Fruit fly (Drosophila melanogaster) whole organism, embryonic: Measurements from ENCODE around the gene SerRS.

Experiments used
- ATbp ChIP-seq: fragments of 200-800 bp; sonication (Bioruptor generic); optimal IDR thresholded peaks from 2 replicates; lab custom pipeline; 2017; ENCODE audit warnings: missing biosample characterization, mild to moderate bottlenecking, missing genetic modification characterization, missing genetic modification reagents
- Blimp-1 ChIP-seq: fragments of 200-800 bp; sonication (Bioruptor generic); optimal IDR thresholded peaks from 3 replicates; lab custom pipeline; 2018; ENCODE audit warnings: missing biosample characterization, missing genetic modification characterization, mild to moderate bottlenecking, moderate library complexity, missing genetic modification reagents
- CG10209 ChIP-seq: fragments of 200-800 bp; sonication (Bioruptor generic); optimal IDR thresholded peaks from 3 replicates; lab custom pipeline; 2017; ENCODE audit warnings: missing biosample characterization, mild to moderate bottlenecking, missing genetic modification characterization, missing genetic modification reagents
- CG13123 ChIP-seq: fragments of 200-800 bp; sonication (Bioruptor generic); optimal IDR thresholded peaks from 2 replicates; lab custom pipeline; 2016; ENCODE audit warnings: missing biosample characterization, missing genetic modification characterization
- CG14014 ChIP-seq: fragments of 200-800 bp; sonication (Bioruptor generic); IDR thresholded peaks from 2 replicates; pipeline ENCODE4 v1.3.6; 2022; ENCODE audit warnings: missing biosample characterization, missing genetic modification characterization
- CG14441 ChIP-seq: fragments of 200-800 bp; sonication (Bioruptor generic); IDR thresholded peaks from 2 replicates; pipeline ENCODE4 v1.3.6; 2022; ENCODE audit warnings: missing biosample characterization, missing genetic modification characterization
- CG14710 ChIP-seq: fragments of 200-800 bp; sonication (Bioruptor generic); optimal IDR thresholded peaks from 3 replicates; lab custom pipeline; 2019; ENCODE audit warnings: missing biosample characterization, mild to moderate bottlenecking, missing genetic modification characterization, moderate library complexity
- CG17328 ChIP-seq: fragments of 200-800 bp; sonication (Bioruptor generic); IDR thresholded peaks from 2 replicates; pipeline ENCODE4 v1.3.6; 2022; ENCODE audit warnings: missing biosample characterization, missing genetic modification characterization
- CG17568 ChIP-seq: fragments of 200-800 bp; sonication (Bioruptor generic); optimal IDR thresholded peaks from 2 replicates; lab custom pipeline; 2018; ENCODE audit warnings: missing biosample characterization, mild to moderate bottlenecking, missing genetic modification characterization, moderate library complexity
- CG17612 ChIP-seq: fragments of 200-800 bp; sonication (Bioruptor generic); IDR thresholded peaks from 2 replicates; pipeline ENCODE4 v1.3.6; 2022; ENCODE audit warnings: missing biosample characterization, missing genetic modification characterization
- CG31224 ChIP-seq: fragments of 200-800 bp; sonication (Bioruptor generic); IDR thresholded peaks from 2 replicates; pipeline ENCODE4 v1.3.6; 2022; ENCODE audit warnings: missing biosample characterization, missing genetic modification characterization
- CG31365 ChIP-seq: fragments of 200-800 bp; sonication (Bioruptor generic); optimal IDR thresholded peaks from 2 replicates; lab custom pipeline; 2018; ENCODE audit warnings: missing biosample characterization, mild to moderate bottlenecking, missing genetic modification characterization
- CG3281 ChIP-seq: fragments of 200-800 bp; sonication (Bioruptor generic); optimal IDR thresholded peaks from 3 replicates; lab custom pipeline; 2017; ENCODE audit warnings: missing biosample characterization, mild to moderate bottlenecking, missing genetic modification characterization
- CG34224 ChIP-seq: fragments of 200-800 bp; sonication (Bioruptor generic); IDR thresholded peaks from 3 replicates; pipeline ENCODE4 v1.3.6; 2022; ENCODE audit warnings: missing biosample characterization, missing genetic modification characterization; ENCODE audit not compliant: partially characterized antibody
- CG4730 ChIP-seq: fragments of 200-800 bp; sonication (Bioruptor generic); IDR thresholded peaks from 2 replicates; pipeline ENCODE4 v1.3.6; 2022; ENCODE audit warnings: missing biosample characterization, missing genetic modification characterization
- CG4854 ChIP-seq: fragments of 200-800 bp; sonication (Bioruptor generic); optimal IDR thresholded peaks from 2 replicates; lab custom pipeline; 2016; ENCODE audit warnings: missing biosample characterization, missing genetic modification characterization, inconsistent platforms
- CG6254 ChIP-seq: fragments of 200-800 bp; sonication (Bioruptor generic); optimal IDR thresholded peaks from 3 replicates; lab custom pipeline; 2017; ENCODE audit warnings: mild to moderate bottlenecking, missing biosample characterization, missing genetic modification reagents, missing genetic modification characterization
- CG8089 ChIP-seq: fragments of 200-800 bp; sonication (Bioruptor generic); optimal IDR thresholded peaks from 3 replicates; lab custom pipeline; 2016; ENCODE audit warnings: missing biosample characterization, missing genetic modification characterization
- CG9932 ChIP-seq: fragments of 200-800 bp; sonication (Bioruptor generic); IDR thresholded peaks from 2 replicates; pipeline ENCODE4 v1.3.6; 2022; ENCODE audit warnings: missing biosample characterization, missing genetic modification characterization
- CrebB ChIP-seq: fragments of 200-800 bp; sonication (Bioruptor generic); optimal IDR thresholded peaks from 3 replicates; lab custom pipeline; 2018; ENCODE audit warnings: missing biosample characterization, mild to moderate bottlenecking, missing genetic modification characterization
- Dll ChIP-seq: fragments of 200-800 bp; sonication (Bioruptor generic); IDR thresholded peaks from 4 replicates; pipeline ENCODE4 v1.3.6; 2022; ENCODE audit warnings: missing biosample characterization, missing genetic modification characterization; ENCODE audit not compliant: partially characterized antibody
- ERR ChIP-seq: fragments of 200-800 bp; sonication (Bioruptor generic); optimal IDR thresholded peaks from 2 replicates; lab custom pipeline; 2016; ENCODE audit warnings: missing biosample characterization, missing genetic modification characterization
- Eip74EF ChIP-seq, 2 experiments: fragments of 200-800 bp in 1 of 2; fragments of >200 bp in 1 of 2; sonication (Bioruptor generic) in 1 of 2; optimal IDR thresholded peaks; 2 replicates each; lab custom pipeline; 2017 to 2019; ENCODE audit warnings: missing biosample characterization in 2 of 2, missing genetic modification characterization in 2 of 2, mild to moderate bottlenecking in 1 of 2, moderate library complexity in 1 of 2
- Hmx ChIP-seq: fragments of 200-800 bp; sonication (Bioruptor generic); optimal IDR thresholded peaks from 2 replicates; lab custom pipeline; 2016; ENCODE audit warnings: missing biosample characterization, missing genetic modification characterization
- Jarid2 ChIP-seq: fragments of 200-800 bp; sonication (Bioruptor generic); optimal IDR thresholded peaks from 3 replicates; lab custom pipeline; 2017; ENCODE audit warnings: mild to moderate bottlenecking, missing biosample characterization, missing genetic modification reagents, missing genetic modification characterization
- Lhr ChIP-seq: fragments of 200-800 bp; sonication (Bioruptor generic); optimal IDR thresholded peaks from 3 replicates; lab custom pipeline; 2017; ENCODE audit warnings: mild to moderate bottlenecking, missing biosample characterization, missing genetic modification reagents, missing genetic modification characterization
- NfI ChIP-seq: fragments of 200-800 bp; sonication (Bioruptor generic); optimal IDR thresholded peaks from 3 replicates; lab custom pipeline; 2018; ENCODE audit warnings: missing biosample characterization, mild to moderate bottlenecking, missing genetic modification characterization, moderate library complexity
- Poxn ChIP-seq: fragments of 200-800 bp; sonication (Bioruptor generic); IDR thresholded peaks from 2 replicates; pipeline ENCODE4 v1.3.6; 2022; ENCODE audit warnings: missing biosample characterization, missing genetic modification characterization
- Scr ChIP-seq: fragments of 200-800 bp; sonication (Bioruptor generic); IDR thresholded peaks from 2 replicates; pipeline ENCODE4 v1.3.6; 2022; ENCODE audit warnings: missing biosample characterization, missing genetic modification characterization; ENCODE audit not compliant: partially characterized antibody
- Six4 ChIP-seq: fragments of 200-800 bp; sonication (Bioruptor generic); optimal IDR thresholded peaks from 2 replicates; lab custom pipeline; 2016; ENCODE audit warnings: missing biosample characterization, missing genetic modification characterization
- Spps ChIP-seq: fragments of 200-800 bp; sonication (Bioruptor generic); optimal IDR thresholded peaks from 2 replicates; lab custom pipeline; 2018; ENCODE audit warnings: missing biosample characterization, mild to moderate bottlenecking, missing genetic modification characterization
- aop ChIP-seq: fragments of 200-800 bp; sonication (Bioruptor generic); IDR thresholded peaks from 2 replicates; pipeline ENCODE4 v1.3.6; 2022; ENCODE audit warnings: missing biosample characterization, missing genetic modification characterization
- bab2 ChIP-seq: fragments of 200-800 bp; sonication (Bioruptor generic); optimal IDR thresholded peaks from 2 replicates; lab custom pipeline; 2016; ENCODE audit warnings: missing biosample characterization, missing genetic modification characterization
- crp ChIP-seq, 2 experiments: fragments of 200-800 bp; sonication (Bioruptor generic); optimal IDR thresholded peaks; 2 replicates in 1 of 2; 3 replicates in 1 of 2; lab custom pipeline; 2017; ENCODE audit warnings: missing biosample characterization in 2 of 2, missing genetic modification characterization in 2 of 2, mild to moderate bottlenecking in 1 of 2, moderate library complexity in 1 of 2
- dm ChIP-seq: fragments of 200-800 bp; sonication (Bioruptor generic); optimal IDR thresholded peaks from 3 replicates; lab custom pipeline; 2016; ENCODE audit warnings: missing biosample characterization, missing genetic modification characterization
- emc ChIP-seq: fragments of 200-800 bp; sonication (Bioruptor generic); optimal IDR thresholded peaks from 2 replicates; lab custom pipeline; 2016; ENCODE audit warnings: missing biosample characterization, missing genetic modification characterization
- fu2 ChIP-seq: fragments of 200-800 bp; sonication (Bioruptor generic); optimal IDR thresholded peaks from 2 replicates; lab custom pipeline; 2016; ENCODE audit warnings: missing biosample characterization, missing genetic modification characterization
- gcm ChIP-seq: fragments of 200-800 bp; sonication (Bioruptor generic); optimal IDR thresholded peaks from 2 replicates; lab custom pipeline; 2019; ENCODE audit warnings: missing biosample characterization, mild to moderate bottlenecking, missing genetic modification characterization, moderate library complexity
- gem ChIP-seq: fragments of 200-800 bp; sonication (Bioruptor generic); optimal IDR thresholded peaks from 2 replicates; lab custom pipeline; 2019; ENCODE audit warnings: missing biosample characterization, mild to moderate bottlenecking, missing genetic modification characterization, moderate library complexity
- gsb-n ChIP-seq: fragments of 200-800 bp; sonication (Bioruptor generic); optimal IDR thresholded peaks from 3 replicates; lab custom pipeline; 2018; ENCODE audit warnings: missing biosample characterization, mild to moderate bottlenecking, missing genetic modification characterization
- jing ChIP-seq: fragments of 200-800 bp; sonication (Bioruptor generic); optimal IDR thresholded peaks from 2 replicates; lab custom pipeline; 2018; ENCODE audit warnings: missing biosample characterization, mild to moderate bottlenecking, missing genetic modification characterization
- lbe ChIP-seq: fragments of 200-800 bp; sonication (Bioruptor generic); optimal IDR thresholded peaks from 2 replicates; lab custom pipeline; 2016; ENCODE audit warnings: missing biosample characterization, mild to moderate bottlenecking, missing genetic modification characterization
- lmd ChIP-seq: fragments of 200-800 bp; sonication (Bioruptor generic); IDR thresholded peaks from 2 replicates; pipeline ENCODE4 v1.3.6; 2022; ENCODE audit warnings: missing biosample characterization, missing genetic modification characterization
- nerfin-2 ChIP-seq: fragments of 200-800 bp; sonication (Bioruptor generic); IDR thresholded peaks from 2 replicates; pipeline ENCODE4 v1.3.6; 2022; ENCODE audit warnings: missing biosample characterization, missing genetic modification characterization; ENCODE audit not compliant: partially characterized antibody
- org-1 ChIP-seq: fragments of 200-800 bp; sonication (Bioruptor generic); optimal IDR thresholded peaks from 2 replicates; lab custom pipeline; 2017; ENCODE audit warnings: missing biosample characterization, missing genetic modification characterization
- tio ChIP-seq: fragments of 200-800 bp; sonication (Bioruptor generic); optimal IDR thresholded peaks from 2 replicates; lab custom pipeline; 2017; ENCODE audit warnings: missing biosample characterization, missing genetic modification characterization, inconsistent platforms
- unc-4 ChIP-seq: fragments of 200-800 bp; sonication (Bioruptor generic); IDR thresholded peaks from 2 replicates; pipeline ENCODE4 v1.3.6; 2022; ENCODE audit warnings: missing biosample characterization, missing genetic modification characterization; ENCODE audit not compliant: partially characterized antibody
- wdn ChIP-seq: fragments of 200-800 bp; sonication (Bioruptor generic); IDR thresholded peaks from 2 replicates; pipeline ENCODE4 v1.3.6; 2022; ENCODE audit warnings: missing biosample characterization, missing genetic modification characterization

The SerRS gene

DNA sequence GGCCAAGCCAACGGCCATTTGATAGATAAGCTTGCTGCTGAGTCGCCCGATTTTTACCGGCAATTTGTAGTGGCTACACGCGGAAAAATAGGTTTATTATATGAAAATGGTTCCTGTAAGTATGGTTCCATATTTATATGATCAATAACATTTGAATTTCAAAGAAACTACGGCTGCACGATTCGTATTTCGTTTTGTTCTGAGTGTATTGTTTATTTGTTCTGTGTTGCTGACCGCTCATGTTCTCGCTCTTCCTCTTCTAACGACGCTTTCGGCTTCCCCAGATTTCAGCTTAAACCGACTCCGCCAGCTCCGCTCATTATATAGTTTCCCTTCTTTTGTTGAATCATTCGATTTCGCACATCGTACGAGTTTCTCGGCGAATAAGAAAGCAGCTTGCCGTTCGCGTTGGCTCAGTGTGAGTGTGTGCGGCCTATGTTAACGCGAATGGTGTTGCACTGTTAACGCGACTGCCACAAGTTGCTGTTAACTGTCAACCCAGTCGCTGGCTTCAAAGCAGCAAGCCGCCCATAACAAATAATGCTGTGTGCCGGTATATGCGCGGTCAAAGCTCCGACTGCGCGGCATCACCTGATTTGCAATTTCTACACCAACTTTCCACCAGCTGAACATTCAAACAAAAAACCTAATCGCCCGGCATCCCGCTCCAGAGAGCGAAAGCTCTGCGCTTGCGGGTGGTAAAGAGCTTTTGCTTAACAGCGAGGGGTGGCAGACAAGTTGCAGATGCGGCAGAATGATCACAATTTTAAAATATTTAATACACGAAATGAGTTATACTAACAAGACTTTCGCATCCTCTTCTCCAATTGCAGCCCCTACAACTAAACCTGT is 21.8 kb upstream of the SerRS start (continued):
- TF ChIP-seq gem (tag; lab: Kevin White, UChicago), result no peak
- peak; percentile 60 for TF ChIP-seq lmd (GFP tag; lab: Robert Waterston, UW)
- no peak for TF ChIP-seq gsb-n (tag; lab: Kevin White, UChicago)
- TF ChIP-seq CG14710 (tag; lab: Kevin White, UChicago), result no peak
- peak; percentile 44 for TF ChIP-seq CG3281
- no peak for TF ChIP-seq CG4730 (GFP tag; lab: Robert Waterston, UW)
- no peak for TF ChIP-seq unc-4
- peak; percentile 3 for TF ChIP-seq NfI (GFP tag; lab: Kevin White, UChicago)
- no peak for TF ChIP-seq Jarid2
- no peak for TF ChIP-seq CG31365
- 0 out of 2 replicates have a peak, but pooled peaks have one; percentile 36 for TF ChIP-seq wdn
- no peak for TF ChIP-seq CG4854
- no peak for TF ChIP-seq Blimp-1
- no peak; the same call in 1 of the 2 replicates for TF ChIP-seq CG31224 (GFP tag; lab: Robert Waterston, UW)
- TF ChIP-seq CG17612 (GFP tag; lab: Robert Waterston, UW), result no peak
- TF ChIP-seq CG10209 (GFP tag; lab: Kevin White, UChicago), result peak; percentile 21
- TF ChIP-seq CG6254 (GFP tag; lab: Kevin White, UChicago), result no peak
- no peak for TF ChIP-seq Lhr (GFP tag; lab: Kevin White, UChicago)
- no peak for TF ChIP-seq ERR (GFP tag; lab: Kevin White, UChicago)
- no peak for TF ChIP-seq org-1 (GFP tag; lab: Kevin White, UChicago)
- peak in 1 of 2 experiments; percentile 57 for TF ChIP-seq crp (GFP tag; optimal IDR thresholded peaks at IDR 0.05; lab: Kevin White, UChicago)
- no peak for TF ChIP-seq Poxn (GFP tag; lab: Robert Waterston, UW)
- TF ChIP-seq CG13123, result no peak
- no peak for TF ChIP-seq ATbp (GFP tag; lab: Kevin White, UChicago)
- no peak for TF ChIP-seq Hmx (GFP tag; lab: Kevin White, UChicago)
- no peak for TF ChIP-seq emc (GFP tag; lab: Kevin White, UChicago)
- no peak for TF ChIP-seq lbe (GFP tag; lab: Kevin White, UChicago)
- TF ChIP-seq CG14014 (GFP tag; lab: Robert Waterston, UW), result no peak
- TF ChIP-seq bab2 (GFP tag; lab: Kevin White, UChicago), result no peak
- TF ChIP-seq nerfin-2 (GFP tag; lab: Robert Waterston, UW), result no peak
- no peak for TF ChIP-seq CG8089 (GFP tag; lab: Kevin White, UChicago)
- TF ChIP-seq CG17568 (GFP tag; lab: Kevin White, UChicago), result no peak
- TF ChIP-seq tio (GFP tag; lab: Kevin White, UChicago), result no peak
- no peak for TF ChIP-seq Eip74EF (GFP tag; optimal IDR thresholded peaks at IDR 0.05; lab: Kevin White, UChicago)
- TF ChIP-seq gcm (GFP tag; lab: Kevin White, UChicago), result no peak
- peak; percentile 45 for TF ChIP-seq fu2 (GFP tag; lab: Kevin White, UChicago)
- no peak for TF ChIP-seq CG14441
- no peak for TF ChIP-seq aop (GFP tag; lab: Robert Waterston, UW)
- TF ChIP-seq CG17328 (GFP tag; lab: Robert Waterston, UW), result peak; percentile 34; the same call in 1 of the 2 replicates
- TF ChIP-seq jing (GFP tag; lab: Kevin White, UChicago), result no peak
- no peak for TF ChIP-seq Scr (GFP tag; lab: Robert Waterston, UW)
- no peak for TF ChIP-seq CrebB (tag; lab: Kevin White, UChicago)
- TF ChIP-seq Six4 (GFP tag; lab: Kevin White, UChicago), result no peak
- TF ChIP-seq dm (GFP tag; lab: Kevin White, UChicago), result no peak
- peak; percentile 74 for TF ChIP-seq CG9932 (GFP tag; lab: Robert Waterston, UW)
- no peak for TF ChIP-seq Dll (GFP tag; lab: Robert Waterston, UW)
- no peak for TF ChIP-seq Spps (tag; lab: Kevin White, UChicago)
- TF ChIP-seq CG34224, result no peak
